Worm (Caenorhabditis elegans): ENCODE data around the gene Y66D12A.10.

Gene Y66D12A.10

DNA sequence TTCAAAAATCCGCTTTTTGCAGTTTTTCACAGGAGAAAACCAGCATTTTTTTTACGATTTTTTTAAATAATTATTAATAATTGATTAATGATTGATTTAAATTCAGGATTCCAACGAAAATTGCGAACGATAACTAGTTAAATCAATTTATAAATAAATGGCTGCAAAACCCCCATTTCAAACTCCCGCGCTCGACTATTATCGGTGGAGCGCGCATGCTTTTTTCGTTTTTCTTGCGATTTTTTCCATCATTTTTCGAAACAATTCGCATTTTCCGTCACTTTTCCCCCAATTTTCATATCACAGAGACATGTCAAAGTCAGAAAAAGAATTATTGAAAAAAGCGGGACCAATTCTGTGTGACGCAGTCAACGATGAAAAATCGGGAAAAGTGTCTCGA lies at the start of gene Y66D12A.10:
Gene Y66D12A.10, plus strand, starts transcription at position 273 of the 400 bp plus-strand sequence.
- TF ChIP-seq nhr-12 (tag; optimal IDR thresholded peaks at IDR 0.05) (no peak), gmeb-1 (tag; optimal IDR thresholded peaks at IDR 0.05) (peak; percentile 96), nhr-237 (tag; optimal IDR thresholded peaks at IDR 0.05) (no peak), lsy-2 (tag; optimal IDR thresholded peaks at IDR 0.05) (peak in 1 of 2 experiments; percentile 54), ZK546.5 (tag; optimal IDR thresholded peaks at IDR 0.05) (no peak), nhr-21 (tag; optimal IDR thresholded peaks at IDR 0.05) (no peak), unc-39 (tag; optimal IDR thresholded peaks at IDR 0.05) (no peak), C34F6.9 (tag; optimal IDR thresholded peaks at IDR 0.05) (peak; percentile 52), nhr-11 (tag; optimal IDR thresholded peaks at IDR 0.05) (no peak), unc-55 (GFP tag; optimal IDR thresholded peaks at IDR 0.05) (peak; percentile 62), ceh-16 (tag; optimal IDR thresholded peaks at IDR 0.05) (no peak), lin-13 (GFP tag; optimal IDR thresholded peaks at IDR 0.05) (peak; percentile 22), nhr-6 (tag; optimal IDR thresholded peaks at IDR 0.05) (no peak), nhr-129 (tag; optimal IDR thresholded peaks at IDR 0.05) (peak; percentile 34)

ce11 chrIII:11523504-11524025 lies 42.1 kb upstream of the Y66D12A.10 start, which contains the start of the genes Y66D12A.16 and such-1:
Y66D12A.16 (plus strand) TSS chrIII:11523554.
such-1 (minus strand) TSS chrIII:11523759.
- no peak for TF ChIP-seq elt-3 (tag; optimal IDR thresholded peaks at IDR 0.05)
- no peak for TF ChIP-seq crh-2 (tag; optimal IDR thresholded peaks at IDR 0.05)
- TF ChIP-seq nhr-77 (tag; optimal IDR thresholded peaks at IDR 0.05): no peak
- TF ChIP-seq ceh-82 (tag; optimal IDR thresholded peaks at IDR 0.05): no peak
- TF ChIP-seq nhr-25 (tag; optimal IDR thresholded peaks at IDR 0.05): no peak
- TF ChIP-seq Y55F3AM.14 (GFP tag; optimal IDR thresholded peaks at IDR 0.05): no peak
- no peak for TF ChIP-seq skn-1 (tag; optimal IDR thresholded peaks at IDR 0.05)
- no peak for TF ChIP-seq aly-2 (tag; optimal IDR thresholded peaks at IDR 0.05)

DNA sequence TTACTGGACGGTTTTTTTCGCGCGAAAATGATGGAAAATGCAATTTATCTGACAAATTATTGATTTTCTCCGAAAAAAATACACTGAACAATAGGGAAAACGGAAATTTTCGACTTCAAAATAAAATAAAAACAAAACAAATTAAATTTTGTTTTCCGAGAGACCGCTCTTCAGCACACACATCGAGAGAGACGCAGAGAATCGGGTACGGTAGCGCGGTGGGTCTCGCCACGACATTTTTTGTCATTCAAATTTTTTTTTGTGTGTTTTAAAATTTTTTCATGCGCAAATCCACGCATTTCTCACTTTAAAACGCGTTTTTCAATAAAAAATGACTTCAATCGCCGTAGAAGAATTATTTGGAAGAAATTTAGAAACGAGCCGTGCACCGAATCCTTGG lies 41.6 kb upstream of the Y66D12A.10 start:
- TF ChIP-seq peb-1 (tag; optimal IDR thresholded peaks at IDR 0.05) (no peak), lsy-2 (tag; optimal IDR thresholded peaks at IDR 0.05) (no peak), nhr-237 (tag; optimal IDR thresholded peaks at IDR 0.05) (no peak), ceh-82 (tag; optimal IDR thresholded peaks at IDR 0.05) (no peak), sma-3 (GFP tag; optimal IDR thresholded peaks at IDR 0.05) (no peak), skn-1 (tag; optimal IDR thresholded peaks at IDR 0.05) (no peak), alr-1 (tag; optimal IDR thresholded peaks at IDR 0.05) (no peak), nhr-77 (tag; optimal IDR thresholded peaks at IDR 0.05) (no peak)

- TF ChIP-seq nhr-25 (tag; optimal IDR thresholded peaks at IDR 0.05): no peak
- TF ChIP-seq elt-3 (tag; optimal IDR thresholded peaks at IDR 0.05): no peak
- no peak for TF ChIP-seq nhr-21 (tag; optimal IDR thresholded peaks at IDR 0.05)
- peak; percentile 54 for TF ChIP-seq gmeb-1 (tag; optimal IDR thresholded peaks at IDR 0.05)
- peak; percentile 48 for TF ChIP-seq unc-55 (GFP tag; optimal IDR thresholded peaks at IDR 0.05)
- TF ChIP-seq C34F6.9 (tag; optimal IDR thresholded peaks at IDR 0.05): peak; percentile 5
- peak in 1 of 2 experiments; percentile 42 for TF ChIP-seq lsy-2 (tag; optimal IDR thresholded peaks at IDR 0.05)
Measured at ce11 chrIII:11526396-11526795, 39.3 kb upstream of the Y66D12A.10 start, which contains the start of gene xpb-1. xpb-1 (plus strand) TSS chrIII:11526657.

ce11 chrIII:11534624-11535079 lies 31.0 kb upstream of the Y66D12A.10 start, which contains the start of gene nrps-1:
nrps-1 (plus strand) TSS chrIII:11534674.
- TF ChIP-seq lin-11 (tag; optimal IDR thresholded peaks at IDR 0.05) (no peak), elt-3 (tag; optimal IDR thresholded peaks at IDR 0.05) (no peak), sma-3 (GFP tag; optimal IDR thresholded peaks at IDR 0.05) (no peak), F13H6.1 (tag; optimal IDR thresholded peaks at IDR 0.05) (no peak), ZK546.5 (tag; optimal IDR thresholded peaks at IDR 0.05) (no peak), dmd-4 (tag; optimal IDR thresholded peaks at IDR 0.05) (no peak), ceh-82 (tag; optimal IDR thresholded peaks at IDR 0.05) (no peak), zag-1 (tag; optimal IDR thresholded peaks at IDR 0.05) (no peak), sma-9 (GFP tag; optimal IDR thresholded peaks at IDR 0.05) (no peak), sma-9 (tag; optimal IDR thresholded peaks at IDR 0.05) (no peak), nhr-21 (tag; optimal IDR thresholded peaks at IDR 0.05) (no peak), lsy-2 (tag; optimal IDR thresholded peaks at IDR 0.05) (no peak), ztf-11 (tag; optimal IDR thresholded peaks at IDR 0.05) (no peak), ztf-4 (tag; optimal IDR thresholded peaks at IDR 0.05) (no peak), R02D3.7 (tag; optimal IDR thresholded peaks at IDR 0.05) (no peak), nhr-237 (tag; optimal IDR thresholded peaks at IDR 0.05) (no peak), nhr-12 (tag; optimal IDR thresholded peaks at IDR 0.05) (no peak), C34F6.9 (tag; optimal IDR thresholded peaks at IDR 0.05) (no peak), fos-1 (tag; optimal IDR thresholded peaks at IDR 0.05) (no peak)
